Worm (Caenorhabditis elegans) whole organism, L4/young adult: Measurements from ENCODE around the gene srlf-15.

ENCODE experiments used
- dao-5 ChIP-seq: sonication (generic microtip); optimal IDR thresholded peaks from 2 replicates; lab custom pipeline; 2016; ENCODE audit warnings: missing genotype, missing genetic modification characterization, moderate library complexity, missing compliant biosample characterization
- him-1 ChIP-seq: sonication (generic microtip); optimal IDR thresholded peaks from 2 replicates; lab custom pipeline; 2016; ENCODE audit warnings: missing genotype, missing genetic modification reagents, missing genetic modification characterization, missing compliant biosample characterization

ce11 chrII:10986461-10987090 lies 49.3 kb upstream of the srlf-15 start:
- TF ChIP-seq dao-5 (tag; lab: Kevin White, UChicago) = no peak
- no peak for TF ChIP-seq him-1 (tag; lab: Kevin White, UChicago)
